Fruit fly (Drosophila melanogaster) whole organism, embryonic: ENCODE data around the gene CG8191.
A peak's percentile ranks its signal among the peaks of the same experiment; 100 is the strongest.

Experiments
- ATbp ChIP-seq: fragments of 200-800 bp; sonication (Bioruptor generic); optimal IDR thresholded peaks from 2 replicates; lab custom pipeline; 2017; ENCODE audit warnings: missing biosample characterization, mild to moderate bottlenecking, missing genetic modification characterization, missing genetic modification reagents
- CG11093 ChIP-seq: fragments of 200-800 bp; sonication (Bioruptor generic); IDR thresholded peaks from 3 replicates; pipeline ENCODE4 v1.3.6; 2022; ENCODE audit warnings: missing biosample characterization, missing genetic modification characterization
- CG11456 ChIP-seq: fragments of 200-800 bp; sonication (Bioruptor generic); IDR thresholded peaks from 3 replicates; pipeline ENCODE4 v1.3.6; 2022; ENCODE audit warnings: missing biosample characterization, missing genetic modification characterization
- CG13123 ChIP-seq: fragments of 200-800 bp; sonication (Bioruptor generic); optimal IDR thresholded peaks from 2 replicates; lab custom pipeline; 2016; ENCODE audit warnings: missing biosample characterization, missing genetic modification characterization
- CG13775 ChIP-seq: fragments of 200-800 bp; sonication (Bioruptor generic); optimal IDR thresholded peaks from 3 replicates; lab custom pipeline; 2017; ENCODE audit warnings: missing biosample characterization, mild to moderate bottlenecking, missing genetic modification characterization
- CG15011 ChIP-seq: fragments of 200-800 bp; sonication (Bioruptor generic); optimal IDR thresholded peaks from 3 replicates; lab custom pipeline; 2018; ENCODE audit warnings: missing biosample characterization, mild to moderate bottlenecking, missing genetic modification characterization
- CG16863 ChIP-seq: fragments of 200-800 bp; sonication (Bioruptor generic); optimal IDR thresholded peaks from 3 replicates; lab custom pipeline; 2016; ENCODE audit warnings: missing biosample characterization, missing genetic modification characterization
- CG17186 ChIP-seq: fragments of 200-800 bp; sonication (Bioruptor generic); optimal IDR thresholded peaks from 3 replicates; lab custom pipeline; 2017; ENCODE audit warnings: missing biosample characterization, missing genetic modification reagents, missing genetic modification characterization
- CG17361 ChIP-seq: fragments of 200-800 bp; sonication (Bioruptor generic); IDR thresholded peaks from 3 replicates; pipeline ENCODE4 v1.3.6; 2022; ENCODE audit warnings: missing biosample characterization, missing genetic modification characterization
- CG1832 ChIP-seq: fragments of 200-800 bp; sonication (Bioruptor generic); optimal IDR thresholded peaks from 2 replicates; lab custom pipeline; 2017; ENCODE audit warnings: missing biosample characterization, mild to moderate bottlenecking, missing genetic modification characterization, inconsistent platforms
- CG2116 ChIP-seq: fragments of 200-800 bp; sonication (Bioruptor generic); optimal IDR thresholded peaks from 3 replicates; lab custom pipeline; 2018; ENCODE audit warnings: missing biosample characterization, mild to moderate bottlenecking, missing genetic modification characterization
- CG2199 ChIP-seq: fragments of 200-800 bp; sonication (Bioruptor generic); IDR thresholded peaks from 3 replicates; pipeline ENCODE4 v1.3.6; 2022; ENCODE audit warnings: missing biosample characterization, missing genetic modification characterization
- CG32532 ChIP-seq: fragments of 200-800 bp; sonication (Bioruptor generic); IDR thresholded peaks from 2 replicates; pipeline ENCODE4 v1.3.6; 2022; ENCODE audit warnings: missing biosample characterization, missing genetic modification characterization
- CG33213 ChIP-seq: fragments of 200-800 bp; sonication (Bioruptor generic); optimal IDR thresholded peaks from 3 replicates; lab custom pipeline; 2016; ENCODE audit warnings: missing biosample characterization, missing genetic modification characterization
- CG3847 ChIP-seq: fragments of 200-800 bp; sonication (Bioruptor generic); IDR thresholded peaks from 2 replicates; pipeline ENCODE4 v1.3.6; 2022; ENCODE audit warnings: missing biosample characterization, missing genetic modification characterization
- CG4404 ChIP-seq: fragments of 200-800 bp; sonication (Bioruptor generic); IDR thresholded peaks from 2 replicates; pipeline ENCODE4 v1.3.6; 2022; ENCODE audit warnings: missing biosample characterization, missing genetic modification characterization
- CG4617 ChIP-seq: fragments of 200-800 bp; sonication (Bioruptor generic); optimal IDR thresholded peaks from 3 replicates; lab custom pipeline; 2016; ENCODE audit warnings: missing biosample characterization, missing genetic modification characterization, borderline replicate concordance
- CG9817 ChIP-seq: fragments of 200-800 bp; sonication (Bioruptor generic); optimal IDR thresholded peaks from 2 replicates; lab custom pipeline; 2018; ENCODE audit warnings: missing biosample characterization, mild to moderate bottlenecking, missing genetic modification characterization, moderate library complexity
- CHES-1-like ChIP-seq: fragments of 200-800 bp; sonication (Bioruptor generic); optimal IDR thresholded peaks from 2 replicates; lab custom pipeline; 2016; ENCODE audit warnings: missing biosample characterization, missing genetic modification characterization
- D ChIP-seq, 2 experiments: fragments of 200-800 bp in 1 of 2; fragments of >200 bp in 1 of 2; sonication (Bioruptor generic) in 1 of 2; optimal IDR thresholded peaks; 2 replicates in 1 of 2; 3 replicates in 1 of 2; lab custom pipeline; 2017; ENCODE audit warnings: mild to moderate bottlenecking in 1 of 2, missing biosample characterization in 1 of 2, missing genetic modification characterization in 1 of 2, missing genetic modification reagents in 1 of 2
- Dfd ChIP-seq, 2 experiments: fragments of >200 bp; optimal IDR thresholded peaks; 2 replicates each; lab custom pipeline; 2017; ENCODE audit warnings: missing biosample characterization in 2 of 2, missing genetic modification characterization in 2 of 2
- Ets65A ChIP-seq: fragments of 200-800 bp; sonication (Bioruptor generic); peaks from one replicate; lab custom pipeline; 2016; ENCODE audit warnings: missing biosample characterization, missing genetic modification characterization
- Fer1 ChIP-seq: fragments of 200-800 bp; sonication (Bioruptor generic); optimal IDR thresholded peaks from 2 replicates; lab custom pipeline; 2017; ENCODE audit warnings: missing biosample characterization, mild to moderate bottlenecking, missing genetic modification characterization
- Hmx ChIP-seq: fragments of 200-800 bp; sonication (Bioruptor generic); optimal IDR thresholded peaks from 2 replicates; lab custom pipeline; 2016; ENCODE audit warnings: missing biosample characterization, missing genetic modification characterization
- Lpt ChIP-seq: fragments of >200 bp; optimal IDR thresholded peaks from 2 replicates; lab custom pipeline; 2018; ENCODE audit warnings: missing biosample characterization, missing genetic modification characterization
- Oaz ChIP-seq: fragments of 200-800 bp; sonication (Bioruptor generic); IDR thresholded peaks from 2 replicates; pipeline ENCODE4 v1.3.6; 2022; ENCODE audit warnings: missing biosample characterization, missing genetic modification characterization
- Xrp1 ChIP-seq: fragments of 200-800 bp; sonication (Bioruptor generic); IDR thresholded peaks from 2 replicates; pipeline ENCODE4 v1.3.6; 2022; ENCODE audit warnings: missing biosample characterization, missing genetic modification characterization
- bab2 ChIP-seq: fragments of 200-800 bp; sonication (Bioruptor generic); optimal IDR thresholded peaks from 2 replicates; lab custom pipeline; 2016; ENCODE audit warnings: missing biosample characterization, missing genetic modification characterization
- br ChIP-seq: fragments of >200 bp; optimal IDR thresholded peaks from 2 replicates; lab custom pipeline; 2017
- cg ChIP-seq: fragments of 200-800 bp; sonication (Bioruptor generic); optimal IDR thresholded peaks from 3 replicates; lab custom pipeline; 2019; ENCODE audit warnings: missing biosample characterization, mild to moderate bottlenecking, missing genetic modification characterization, moderate library complexity
- chm ChIP-seq: fragments of 200-800 bp; sonication (Bioruptor generic); IDR thresholded peaks from 2 replicates; pipeline ENCODE4 v1.3.6; 2022; ENCODE audit warnings: missing biosample characterization, missing genetic modification characterization
- dpn ChIP-seq, 2 experiments: fragments of 200-800 bp; sonication (Bioruptor generic); optimal IDR thresholded peaks; 3 replicates each; lab custom pipeline; 2016; ENCODE audit warnings: missing biosample characterization in 2 of 2, missing genetic modification characterization in 2 of 2
- eyg ChIP-seq: fragments of 200-800 bp; sonication (Bioruptor generic); optimal IDR thresholded peaks from 3 replicates; lab custom pipeline; 2016; ENCODE audit warnings: missing biosample characterization, missing genetic modification characterization
- fru ChIP-seq: fragments of >200 bp; optimal IDR thresholded peaks from 2 replicates; lab custom pipeline; 2017
- hb ChIP-seq: fragments of 200-800 bp; sonication (Bioruptor generic); IDR thresholded peaks from 3 replicates; pipeline ENCODE4 v1.3.6; 2022; ENCODE audit warnings: missing biosample characterization, missing genetic modification characterization; ENCODE audit not compliant: partially characterized antibody
- hbn ChIP-seq: fragments of 200-800 bp; sonication (Bioruptor generic); IDR thresholded peaks from 2 replicates; pipeline ENCODE4 v1.3.6; 2022; ENCODE audit warnings: missing biosample characterization, missing genetic modification characterization; ENCODE audit not compliant: partially characterized antibody
- klu ChIP-seq: fragments of 200-800 bp; sonication (Bioruptor generic); IDR thresholded peaks from 2 replicates; pipeline ENCODE4 v1.3.6; 2022; ENCODE audit warnings: missing biosample characterization, missing genetic modification characterization
- lab ChIP-seq: fragments of 200-800 bp; sonication (Bioruptor generic); optimal IDR thresholded peaks from 3 replicates; lab custom pipeline; 2017; ENCODE audit warnings: missing biosample characterization, missing genetic modification characterization, mild to moderate bottlenecking, moderate library complexity, missing genetic modification reagents
- lmd ChIP-seq: fragments of 200-800 bp; sonication (Bioruptor generic); IDR thresholded peaks from 2 replicates; pipeline ENCODE4 v1.3.6; 2022; ENCODE audit warnings: missing biosample characterization, missing genetic modification characterization
- mam ChIP-seq: fragments of 200-800 bp; sonication (Bioruptor generic); optimal IDR thresholded peaks from 3 replicates; lab custom pipeline; 2016; ENCODE audit warnings: missing biosample characterization, missing genetic modification characterization
- mld ChIP-seq: fragments of 200-800 bp; sonication (Bioruptor generic); IDR thresholded peaks from 3 replicates; pipeline ENCODE4 v1.3.6; 2022; ENCODE audit warnings: missing biosample characterization, missing genetic modification characterization; ENCODE audit not compliant: partially characterized antibody
- oc ChIP-seq: fragments of 200-800 bp; sonication (Bioruptor generic); optimal IDR thresholded peaks from 2 replicates; lab custom pipeline; 2018; ENCODE audit warnings: missing biosample characterization, mild to moderate bottlenecking, missing genetic modification characterization, moderate library complexity
- p53 ChIP-seq: fragments of 200-800 bp; sonication (Bioruptor generic); optimal IDR thresholded peaks from 2 replicates; lab custom pipeline; 2016; ENCODE audit warnings: missing biosample characterization, missing genetic modification characterization
- pho ChIP-seq: fragments of 200-800 bp; sonication (Bioruptor generic); optimal IDR thresholded peaks from 2 replicates; lab custom pipeline; 2016; ENCODE audit warnings: missing biosample characterization, missing genetic modification characterization
- prd ChIP-seq, 3 experiments: fragments of >200 bp in 2 of 3; fragments of 200-800 bp in 1 of 3; sonication (Bioruptor generic) in 1 of 3; optimal IDR thresholded peaks in 2 of 3; IDR thresholded peaks in 1 of 3; 2 replicates in 2 of 3; 3 replicates in 1 of 3; pipeline versions ENCODE4 v1.3.6 to Lab custom; 2017 to 2022; ENCODE audit warnings: missing biosample characterization in 1 of 3, missing genetic modification characterization in 1 of 3
- sc ChIP-seq, 3 experiments: fragments of >200 bp in 2 of 3; fragments of 200-800 bp in 1 of 3; sonication (Bioruptor generic) in 1 of 3; optimal IDR thresholded peaks; 2 replicates in 2 of 3; 3 replicates in 1 of 3; lab custom pipeline; 2017; ENCODE audit warnings: mild to moderate bottlenecking in 1 of 3, missing biosample characterization in 1 of 3, missing genetic modification characterization in 1 of 3, missing genetic modification reagents in 1 of 3
- sens ChIP-seq: fragments of 200-800 bp; sonication (Bioruptor generic); peaks from one replicate; lab custom pipeline; 2016; ENCODE audit warnings: missing biosample characterization, missing genetic modification characterization
- sr ChIP-seq: fragments of 200-800 bp; sonication (Bioruptor generic); IDR thresholded peaks from 3 replicates; pipeline ENCODE4 v1.3.6; 2022; ENCODE audit warnings: missing biosample characterization, missing genetic modification characterization
- trh ChIP-seq: fragments of 200-800 bp; sonication (Bioruptor generic); optimal IDR thresholded peaks from 2 replicates; lab custom pipeline; 2016; ENCODE audit warnings: missing biosample characterization, missing genetic modification characterization
- wor ChIP-seq: fragments of 200-800 bp; sonication (Bioruptor generic); IDR thresholded peaks from 2 replicates; pipeline ENCODE4 v1.3.6; 2022; ENCODE audit warnings: missing biosample characterization, missing genetic modification characterization
- zen2 ChIP-seq: fragments of 200-800 bp; sonication (Bioruptor generic); IDR thresholded peaks from 3 replicates; pipeline ENCODE4 v1.3.6; 2022; ENCODE audit warnings: missing biosample characterization, missing genetic modification characterization; ENCODE audit not compliant: partially characterized antibody

The CG8191 gene

DNA sequence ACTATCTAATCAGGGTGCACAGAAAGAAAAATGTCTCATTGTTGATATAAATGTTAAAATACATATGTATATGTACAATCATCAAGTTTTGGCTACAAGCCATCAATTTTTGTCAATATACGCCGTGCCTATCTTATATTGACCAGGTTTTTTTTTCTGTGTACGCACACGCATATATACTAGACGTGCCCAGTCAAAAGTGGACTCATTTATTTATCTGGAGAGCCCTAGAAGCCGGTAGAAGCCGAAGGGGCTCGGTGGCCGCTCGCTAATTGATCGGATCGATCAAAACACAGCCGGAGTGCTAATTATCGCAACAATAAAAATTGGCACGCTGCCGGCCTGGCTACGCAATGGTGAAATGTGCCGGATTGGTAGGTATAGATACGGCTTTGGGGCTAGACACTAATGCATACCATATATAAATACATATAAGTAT lies 8.3 kb downstream of the CG8191 start (continued):
- TF ChIP-seq sc (optimal IDR thresholded peaks at IDR 0.05; lab: Kevin White, UChicago) (no peak), sc (GFP tag; optimal IDR thresholded peaks at IDR 0.05; lab: Kevin White, UChicago) (peak; percentile 6), mld (no peak), D (optimal IDR thresholded peaks at IDR 0.05; lab: Kevin White, UChicago) (no peak), D (GFP tag; optimal IDR thresholded peaks at IDR 0.05; lab: Kevin White, UChicago) (no peak), prd (optimal IDR thresholded peaks at IDR 0.05; lab: Kevin White, UChicago) (no peak), prd (GFP tag; IDR thresholded peaks at IDR 0.05; lab: Robert Waterston, UW) (peak; percentile 78), CG33213 (GFP tag; lab: Kevin White, UChicago) (peak; percentile 28), Dfd (GFP tag; optimal IDR thresholded peaks at IDR 0.05; lab: Kevin White, UChicago) (no peak), pho (GFP tag; lab: Kevin White, UChicago) (peak; percentile 69), CG13775 (peak; percentile 48), p53 (GFP tag; lab: Kevin White, UChicago) (no peak), mam (GFP tag; lab: Kevin White, UChicago) (peak; percentile 69), oc (tag; lab: Kevin White, UChicago) (no peak), Ets65A (GFP tag; lab: Kevin White, UChicago) (peak; percentile 60), klu (GFP tag; lab: Robert Waterston, UW) (peak; percentile 33; the same call in 1 of the 2 replicates), hbn (no peak), CG13123 (peak; percentile 9), CHES-1-like (GFP tag; lab: Kevin White, UChicago) (peak; percentile 50), CG17186 (GFP tag; lab: Kevin White, UChicago) (no peak), Xrp1 (GFP tag; lab: Robert Waterston, UW) (peak; percentile 68), CG11093 (GFP tag; lab: Robert Waterston, UW) (no peak), lab (peak; percentile 90), CG1832 (no peak), cg (no peak), CG15011 (GFP tag; lab: Kevin White, UChicago) (peak; percentile 41), ATbp (GFP tag; lab: Kevin White, UChicago) (peak; percentile 64), dpn (GFP tag; optimal IDR thresholded peaks at IDR 0.05; lab: Kevin White, UChicago) (peak; percentile 54 to 65), zen2 (GFP tag; lab: Robert Waterston, UW) (no peak), Oaz (GFP tag; lab: Robert Waterston, UW) (peak; percentile 58), chm (peak; percentile 62; the same call in 1 of the 2 replicates), CG9817 (tag; lab: Kevin White, UChicago) (peak; percentile 69), CG2116 (GFP tag; lab: Kevin White, UChicago) (peak; percentile 26), bab2 (GFP tag; lab: Kevin White, UChicago) (peak; percentile 56), trh (peak; percentile 23), Lpt (GFP tag; lab: Kevin White, UChicago) (no peak), CG32532 (GFP tag; lab: Robert Waterston, UW) (peak; percentile 89), eyg (GFP tag; lab: Kevin White, UChicago) (no peak), sr (no peak), br (lab: Kevin White, UChicago) (no peak), CG2199 (GFP tag; lab: Robert Waterston, UW) (no peak), sens (GFP tag; lab: Kevin White, UChicago) (peak; percentile 91), CG3847 (GFP tag; lab: Robert Waterston, UW) (peak; percentile 78), Fer1 (GFP tag; lab: Kevin White, UChicago) (peak; percentile 85), CG11456 (peak; percentile 82), Hmx (no peak), lmd (GFP tag; lab: Robert Waterston, UW) (peak; percentile 71; the same call in 1 of the 2 replicates), CG16863 (GFP tag; lab: Kevin White, UChicago) (peak; percentile 54), CG4617 (GFP tag; lab: Kevin White, UChicago) (no peak), fru (lab: Kevin White, UChicago) (no peak), wor (GFP tag; lab: Robert Waterston, UW) (no peak), hb (GFP tag; lab: Robert Waterston, UW) (no peak), CG4404 (GFP tag; lab: Robert Waterston, UW) (peak; percentile 50), CG17361 (peak; percentile 59)
